Fruit fly (Drosophila melanogaster) whole organism, pupa: ENCODE data around the gene CG16736.

ENCODE experiments used
- CG10348 ChIP-seq: fragments of 200-800 bp; sonication (Bioruptor generic); IDR thresholded peaks from 2 replicates; pipeline ENCODE4 v1.3.6; 2022; ENCODE audit warnings: missing biosample characterization, missing genetic modification characterization
- CG12605 ChIP-seq: fragments of 200-800 bp; sonication (Bioruptor generic); IDR thresholded peaks from 2 replicates; pipeline ENCODE4 v1.3.6; 2022; ENCODE audit warnings: missing biosample characterization, missing genetic modification characterization
- CG13204 ChIP-seq: fragments of 200-800 bp; sonication (Bioruptor generic); optimal IDR thresholded peaks from 2 replicates; lab custom pipeline; 2018; ENCODE audit warnings: missing biosample characterization, mild to moderate bottlenecking, missing genetic modification characterization, moderate library complexity
- CG14655 ChIP-seq: fragments of 200-800 bp; sonication (Bioruptor generic); optimal IDR thresholded peaks from 3 replicates; lab custom pipeline; 2017; ENCODE audit warnings: mild to moderate bottlenecking, missing biosample characterization, missing genetic modification reagents, missing genetic modification characterization
- CG15710 ChIP-seq: fragments of 200-800 bp; sonication (Bioruptor generic); optimal IDR thresholded peaks from 2 replicates; lab custom pipeline; 2018; ENCODE audit warnings: missing biosample characterization, mild to moderate bottlenecking, missing genetic modification characterization, moderate library complexity
- CG17806 ChIP-seq: fragments of 200-800 bp; sonication (Bioruptor generic); optimal IDR thresholded peaks from 2 replicates; lab custom pipeline; 2018; ENCODE audit warnings: missing biosample characterization, mild to moderate bottlenecking, missing genetic modification characterization, moderate library complexity
- CG32121 ChIP-seq: fragments of 200-800 bp; sonication (Bioruptor generic); IDR thresholded peaks from 2 replicates; pipeline ENCODE4 v1.3.6; 2022; ENCODE audit warnings: missing biosample characterization, missing genetic modification characterization
- CG34367 ChIP-seq: fragments of 200-800 bp; sonication (Bioruptor generic); optimal IDR thresholded peaks from 2 replicates; lab custom pipeline; 2018; ENCODE audit warnings: missing biosample characterization, mild to moderate bottlenecking, missing genetic modification characterization
- CG4496 ChIP-seq: fragments of 200-800 bp; sonication (Bioruptor generic); IDR thresholded peaks from 3 replicates; pipeline ENCODE4 v1.3.6; 2022; ENCODE audit warnings: missing biosample characterization, missing genetic modification characterization
- CG8159 ChIP-seq: fragments of 200-800 bp; sonication (Bioruptor generic); optimal IDR thresholded peaks from 3 replicates; lab custom pipeline; 2018; ENCODE audit warnings: missing biosample characterization, mild to moderate bottlenecking, missing genetic modification characterization, moderate library complexity
- CG8301 ChIP-seq: fragments of 200-800 bp; sonication (Bioruptor generic); optimal IDR thresholded peaks from 2 replicates; lab custom pipeline; 2018; ENCODE audit warnings: missing biosample characterization, mild to moderate bottlenecking, missing genetic modification characterization
- CG9948 ChIP-seq: fragments of 200-800 bp; sonication (Bioruptor generic); optimal IDR thresholded peaks from 2 replicates; lab custom pipeline; 2018; ENCODE audit warnings: missing biosample characterization, mild to moderate bottlenecking, missing genetic modification characterization, moderate library complexity
- D1 ChIP-seq: fragments of 200-800 bp; sonication (Bioruptor generic); optimal IDR thresholded peaks from 2 replicates; lab custom pipeline; 2018; ENCODE audit warnings: missing biosample characterization, mild to moderate bottlenecking, missing genetic modification characterization, moderate library complexity
- EcR ChIP-seq: fragments of 200-800 bp; sonication (Bioruptor generic); optimal IDR thresholded peaks from 3 replicates; lab custom pipeline; 2019; ENCODE audit warnings: missing biosample characterization, missing genetic modification characterization, mild to moderate bottlenecking, moderate library complexity, missing genetic modification reagents
- Ets98B ChIP-seq: fragments of 200-800 bp; sonication (Bioruptor generic); IDR thresholded peaks from 2 replicates; pipeline ENCODE4 v1.3.6; 2022; ENCODE audit warnings: missing biosample characterization, missing genetic modification characterization
- Pif1A ChIP-seq: fragments of 200-800 bp; sonication (Bioruptor generic); optimal IDR thresholded peaks from 3 replicates; lab custom pipeline; 2016; ENCODE audit warnings: missing biosample characterization, missing genetic modification characterization
- Pif1B ChIP-seq: fragments of 200-800 bp; sonication (Bioruptor generic); optimal IDR thresholded peaks from 3 replicates; lab custom pipeline; 2016; ENCODE audit warnings: missing biosample characterization, missing genetic modification characterization
- Snoo ChIP-seq: fragments of 200-800 bp; sonication (Bioruptor generic); optimal IDR thresholded peaks from 3 replicates; lab custom pipeline; 2017; ENCODE audit warnings: missing biosample characterization, mild to moderate bottlenecking, missing genetic modification characterization, inconsistent platforms
- fd96Ca ChIP-seq: fragments of 200-800 bp; sonication (Bioruptor generic); IDR thresholded peaks from 3 replicates; pipeline ENCODE4 v1.3.6; 2022; ENCODE audit warnings: missing biosample characterization, missing genetic modification characterization
- gl ChIP-seq: fragments of 200-800 bp; sonication (Bioruptor generic); optimal IDR thresholded peaks from 2 replicates; lab custom pipeline; 2018; ENCODE audit warnings: missing biosample characterization, mild to moderate bottlenecking, missing genetic modification characterization
- rn ChIP-seq: fragments of 200-800 bp; sonication (Bioruptor generic); IDR thresholded peaks from 2 replicates; pipeline ENCODE4 v1.3.6; 2022; ENCODE audit warnings: missing biosample characterization, missing genetic modification characterization

Gene CG16736

dm6 chr3R:9257616-9258015 lies at the start of gene CG16736:
Gene CG16736 (minus strand): TSS chr3R:9257716.
- TF ChIP-seq CG14655 (GFP tag; lab: Kevin White, UChicago): no peak
- TF ChIP-seq CG10348 (GFP tag; lab: Robert Waterston, UW): no peak
- TF ChIP-seq CG8301 (tag; lab: Kevin White, UChicago): no peak
- no peak for TF ChIP-seq CG34367 (tag; lab: Kevin White, UChicago)
- no peak for TF ChIP-seq gl
- no peak for TF ChIP-seq CG9948 (tag; lab: Kevin White, UChicago)
- no peak for TF ChIP-seq fd96Ca (GFP tag; lab: Robert Waterston, UW)
- no peak for TF ChIP-seq CG8159 (tag; lab: Kevin White, UChicago)
- TF ChIP-seq CG15710 (tag; lab: Kevin White, UChicago): no peak
- TF ChIP-seq CG4496 (GFP tag; lab: Robert Waterston, UW): no peak
- no peak for TF ChIP-seq CG12605 (GFP tag; lab: Robert Waterston, UW)
- TF ChIP-seq, all 21 proteins: peak for 0

dm6 chr3R:9297163-9297562 lies 39.6 kb upstream of the CG16736 start:
- TF ChIP-seq EcR (GFP tag; lab: Kevin White, UChicago) (no peak), CG15710 (tag; lab: Kevin White, UChicago) (no peak), CG9948 (tag; lab: Kevin White, UChicago) (no peak), CG13204 (GFP tag; lab: Kevin White, UChicago) (no peak), CG8159 (tag; lab: Kevin White, UChicago) (no peak), CG14655 (GFP tag; lab: Kevin White, UChicago) (no peak), Snoo (no peak), rn (GFP tag; lab: Robert Waterston, UW) (no peak), Pif1A (GFP tag; lab: Kevin White, UChicago) (no peak), CG12605 (GFP tag; lab: Robert Waterston, UW) (no peak), CG17806 (tag; lab: Kevin White, UChicago) (no peak), D1 (tag; lab: Kevin White, UChicago) (no peak), CG8301 (tag; lab: Kevin White, UChicago) (no peak), fd96Ca (GFP tag; lab: Robert Waterston, UW) (no peak), CG10348 (GFP tag; lab: Robert Waterston, UW) (no peak), CG32121 (GFP tag; lab: Robert Waterston, UW) (no peak)

dm6 chr3R:9287710-9288109 lies 30.2 kb upstream of the CG16736 start:
- TF ChIP-seq CG14655 (GFP tag; lab: Kevin White, UChicago) (no peak), gl (no peak), fd96Ca (GFP tag; lab: Robert Waterston, UW) (no peak), Pif1A (GFP tag; lab: Kevin White, UChicago) (no peak), rn (GFP tag; lab: Robert Waterston, UW) (no peak), Pif1B (no peak), CG8159 (tag; lab: Kevin White, UChicago) (no peak), CG12605 (GFP tag; lab: Robert Waterston, UW) (no peak), CG32121 (GFP tag; lab: Robert Waterston, UW) (no peak), EcR (GFP tag; lab: Kevin White, UChicago) (no peak), Ets98B (no peak), CG13204 (GFP tag; lab: Kevin White, UChicago) (no peak), D1 (tag; lab: Kevin White, UChicago) (no peak), CG8301 (tag; lab: Kevin White, UChicago) (no peak)

dm6 chr3R:9266765-9267164 lies 9.2 kb upstream of the CG16736 start, which contains the start of the genes TrpRS and Vps16A:
Gene TrpRS (minus strand): TSS chr3R:9266904.
Gene Vps16A (plus strand): TSS chr3R:9267019.
- no peak for TF ChIP-seq CG34367 (tag; lab: Kevin White, UChicago)
- no peak for TF ChIP-seq CG8301 (tag; lab: Kevin White, UChicago)
- TF ChIP-seq CG4496 (GFP tag; lab: Robert Waterston, UW): no peak
- TF ChIP-seq CG12605 (GFP tag; lab: Robert Waterston, UW): no peak
- no peak for TF ChIP-seq CG14655 (GFP tag; lab: Kevin White, UChicago)

- TF ChIP-seq Snoo (no peak), Pif1A (GFP tag; lab: Kevin White, UChicago) (no peak), gl (no peak)
These were observed 6.5 kb upstream of the CG16736 start, which contains the start of gene sage for dm6 chr3R:9264042-9264441. Gene sage (minus strand): TSS chr3R:9264142.

- TF ChIP-seq Ets98B (peak; percentile 60; the same call in 1 of the 2 replicates), D1 (tag; lab: Kevin White, UChicago) (no peak), CG4496 (GFP tag; lab: Robert Waterston, UW) (peak; percentile 49; the same call in 1 of the 3 replicates), CG8159 (tag; lab: Kevin White, UChicago) (no peak), Pif1A (GFP tag; lab: Kevin White, UChicago) (no peak), CG32121 (GFP tag; lab: Robert Waterston, UW) (no peak), CG17806 (tag; lab: Kevin White, UChicago) (peak; percentile 37), CG13204 (GFP tag; lab: Kevin White, UChicago) (no peak), fd96Ca (GFP tag; lab: Robert Waterston, UW) (no peak), CG10348 (GFP tag; lab: Robert Waterston, UW) (no peak), CG9948 (tag; lab: Kevin White, UChicago) (no peak), CG12605 (GFP tag; lab: Robert Waterston, UW) (no peak), Snoo (peak; percentile 12), rn (GFP tag; lab: Robert Waterston, UW) (no peak), EcR (GFP tag; lab: Kevin White, UChicago) (no peak), CG14655 (GFP tag; lab: Kevin White, UChicago) (no peak), CG15710 (tag; lab: Kevin White, UChicago) (no peak), CG34367 (tag; lab: Kevin White, UChicago) (no peak), gl (no peak), Pif1B (no peak), CG8301 (tag; lab: Kevin White, UChicago) (no peak)
These were observed 3.0 kb upstream of the CG16736 start, which contains the start of gene ATP6AP2 for dm6 chr3R:9260421-9260973. Gene ATP6AP2 (plus strand): TSS chr3R:9260638.
